Fruit fly (Drosophila melanogaster): ENCODE results near the gene Ptpmeg2.

Gene Ptpmeg2

dm6 chrX:9663666-9664065 lies 4.7 kb upstream of the Ptpmeg2 start:
- TF ChIP-seq noc (tag; optimal IDR thresholded peaks at IDR 0.05): no peak

dm6 chrX:9662797-9663316 lies 3.9 kb upstream of the Ptpmeg2 start, which contains the start of gene CG3106:
TSS of gene CG3106 (minus strand) at chrX:9662903.
- TF ChIP-seq noc (tag; optimal IDR thresholded peaks at IDR 0.05): peak; percentile 24

- no peak for TF ChIP-seq noc (tag; optimal IDR thresholded peaks at IDR 0.05)
These were observed 2.5 kb upstream of the Ptpmeg2 start for dm6 chrX:9661491-9661890.

- TF ChIP-seq noc (tag; optimal IDR thresholded peaks at IDR 0.05): no peak
These were observed 678 bp downstream of the Ptpmeg2 start for dm6 chrX:9658095-9658838.

- no peak for TF ChIP-seq noc (tag; optimal IDR thresholded peaks at IDR 0.05)
These were observed 2.8 kb downstream of the Ptpmeg2 start for dm6 chrX:9655989-9656713.

dm6 chrX:9653986-9654688 lies 4.8 kb downstream of the Ptpmeg2 start:
- TF ChIP-seq noc (tag; optimal IDR thresholded peaks at IDR 0.05): no peak

- TF ChIP-seq noc (tag; optimal IDR thresholded peaks at IDR 0.05): no peak
These were observed 5.7 kb downstream of the Ptpmeg2 start for dm6 chrX:9653242-9653641.

- peak; percentile 61 for TF ChIP-seq noc (tag; optimal IDR thresholded peaks at IDR 0.05)
These were observed 6.9 kb downstream of the Ptpmeg2 start for dm6 chrX:9652006-9652405.

- TF ChIP-seq noc (tag; optimal IDR thresholded peaks at IDR 0.05): peak; percentile 45
These were observed 8.0 kb downstream of the Ptpmeg2 start for dm6 chrX:9650757-9651594.

dm6 chrX:9650048-9650447 lies 8.9 kb downstream of the Ptpmeg2 start:
- no peak for TF ChIP-seq noc (tag; optimal IDR thresholded peaks at IDR 0.05)

- no peak for TF ChIP-seq noc (tag; optimal IDR thresholded peaks at IDR 0.05)
These were observed 11.9 kb downstream of the Ptpmeg2 start for dm6 chrX:9647067-9647466.

dm6 chrX:9646022-9646421 lies 12.9 kb downstream of the Ptpmeg2 start:
- peak; percentile 98 for TF ChIP-seq noc (tag; optimal IDR thresholded peaks at IDR 0.05)

dm6 chrX:9644828-9645227 lies 14.1 kb downstream of the Ptpmeg2 start:
- no peak for TF ChIP-seq noc (tag; optimal IDR thresholded peaks at IDR 0.05)

- peak; percentile 96 for TF ChIP-seq noc (tag; optimal IDR thresholded peaks at IDR 0.05)
These were observed 17.7 kb downstream of the Ptpmeg2 start for dm6 chrX:9641184-9641772.

dm6 chrX:9640690-9641149 lies 18.2 kb downstream of the Ptpmeg2 start:
- peak; percentile 99 for TF ChIP-seq noc (tag; optimal IDR thresholded peaks at IDR 0.05)
